Fruit fly (Drosophila melanogaster) ovary, adult (tissue): ENCODE data around the gene Drgx.

Experiments used
- CG17801 ChIP-seq: fragments of 200-800 bp; optimal IDR thresholded peaks from 2 replicates; lab custom pipeline; 2019; ENCODE audit warnings: missing biosample characterization, mild to moderate bottlenecking, missing genetic modification characterization, moderate library complexity; ENCODE audit not compliant: partially characterized antibody

Gene Drgx

DNA sequence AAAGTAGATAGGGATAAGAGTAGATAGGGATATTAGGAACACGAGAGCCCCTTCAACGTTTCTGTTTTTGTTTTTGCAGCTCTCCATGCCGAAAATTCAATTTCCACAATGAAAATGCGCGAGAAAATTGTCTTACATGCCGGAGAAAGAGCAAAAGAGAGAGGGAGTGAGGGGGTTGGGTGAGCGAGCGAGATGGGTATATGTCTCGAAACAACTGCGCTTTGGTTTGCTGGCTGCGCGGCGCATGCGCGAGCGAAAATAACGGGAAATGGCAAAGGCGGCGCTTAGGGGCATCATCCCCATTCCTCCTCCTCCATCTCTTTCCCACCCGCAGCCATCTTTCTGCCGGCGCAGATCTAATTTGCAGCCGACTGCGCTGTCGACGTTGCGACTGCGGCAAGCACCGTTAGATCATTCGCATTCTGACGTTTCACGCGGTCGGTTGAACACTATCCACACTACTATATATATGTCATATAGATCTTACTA is at the start of gene Drgx:
Drgx (plus strand) TSS at position 439 of the 489 bp plus-strand sequence.
- TF ChIP-seq CG17801 (GFP tag; lab: Kevin White, UChicago) = no peak

DNA sequence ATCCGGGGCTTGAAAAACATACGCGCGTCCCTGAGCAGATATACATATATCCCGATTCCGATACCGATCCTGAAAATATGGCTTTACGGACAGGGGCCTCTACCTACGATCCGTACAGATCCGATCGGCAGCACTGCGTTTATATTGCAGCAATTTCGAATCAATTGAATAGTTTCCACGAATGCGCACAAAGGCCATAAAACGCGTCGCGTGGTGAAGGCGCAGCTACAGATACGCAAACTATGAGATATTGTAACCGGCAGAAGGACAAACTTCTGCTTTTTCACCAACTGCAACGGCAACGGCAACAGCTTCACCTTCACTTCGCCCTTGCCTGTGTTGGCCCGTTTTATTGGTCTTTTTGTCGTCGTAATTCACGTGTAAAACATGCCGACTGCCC is 47.4 kb upstream of the Drgx start:
- TF ChIP-seq CG17801 (GFP tag; lab: Kevin White, UChicago) = no peak

DNA sequence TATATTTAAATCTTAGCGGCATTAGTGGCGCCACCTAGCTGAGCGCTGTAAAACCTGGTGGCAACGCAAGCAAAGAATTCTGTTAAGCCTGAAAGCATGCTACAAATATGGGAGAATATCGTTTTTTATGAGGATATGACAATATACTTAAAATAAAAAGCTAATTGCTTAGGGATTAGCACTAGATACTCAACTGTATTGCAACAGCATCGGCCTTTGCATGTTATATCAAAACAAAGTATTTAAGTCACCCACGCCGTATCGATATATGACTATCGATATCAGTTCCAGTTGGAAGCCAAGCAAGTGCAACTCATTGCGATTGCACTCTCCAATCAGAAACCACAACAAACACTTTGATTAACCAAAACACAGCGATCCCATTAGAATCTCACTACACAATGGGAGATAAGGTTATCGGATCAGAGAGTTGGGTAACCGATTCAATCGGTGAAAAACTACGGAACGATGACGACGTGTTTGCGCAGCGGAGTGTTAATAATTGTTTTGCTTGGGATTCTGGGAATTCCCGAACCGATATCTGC is 43.7 kb upstream of the Drgx start, which contains the start of gene Ugt36A1:
Ugt36A1 (plus strand) TSS at position 280 of the 545 bp plus-strand sequence.
- no peak for TF ChIP-seq CG17801 (GFP tag; lab: Kevin White, UChicago)

DNA sequence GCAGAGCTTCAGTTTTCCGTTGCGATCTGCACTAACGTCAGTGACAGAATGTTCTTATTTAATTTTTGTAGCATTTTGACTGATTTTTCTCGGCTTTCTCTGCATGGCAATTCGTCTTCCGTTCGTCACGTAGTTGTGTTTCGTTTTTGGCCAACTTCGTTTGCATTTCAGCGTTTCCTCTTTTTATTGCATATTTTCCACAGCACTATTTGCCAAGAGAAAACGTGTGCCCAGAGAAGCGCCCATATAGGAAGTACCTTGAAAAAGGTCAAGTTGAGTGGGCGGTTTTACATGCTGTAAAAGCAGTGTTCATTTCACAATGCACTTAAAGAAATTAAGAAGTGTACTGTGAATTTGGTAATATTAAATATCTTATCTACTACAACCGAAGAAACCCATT is 40.9 kb upstream of the Drgx start, which contains the start of gene CG15418:
CG15418 (minus strand) TSS at position 101 of the 400 bp plus-strand sequence.
- TF ChIP-seq CG17801 (GFP tag; lab: Kevin White, UChicago) = no peak

DNA sequence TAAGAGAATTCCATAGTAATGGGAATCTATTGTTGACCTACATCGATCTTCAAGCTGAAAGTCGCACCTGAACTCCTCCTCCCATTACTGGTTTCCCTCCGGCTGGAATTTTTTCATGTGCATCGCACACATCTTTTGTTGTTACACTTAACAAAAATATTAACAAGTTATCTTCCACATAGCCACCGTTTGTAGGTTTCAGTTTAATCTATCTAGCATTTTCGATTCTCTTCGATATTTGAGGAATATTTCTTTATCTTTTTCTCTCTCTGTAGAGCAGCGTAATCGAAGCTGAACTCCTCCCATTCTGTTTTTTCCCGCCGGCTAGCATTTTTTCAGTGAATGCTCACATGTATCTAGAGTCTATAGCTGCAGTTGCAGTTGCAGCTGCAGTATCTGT is 37.8 kb upstream of the Drgx start:
- no peak for TF ChIP-seq CG17801 (GFP tag; lab: Kevin White, UChicago)

DNA sequence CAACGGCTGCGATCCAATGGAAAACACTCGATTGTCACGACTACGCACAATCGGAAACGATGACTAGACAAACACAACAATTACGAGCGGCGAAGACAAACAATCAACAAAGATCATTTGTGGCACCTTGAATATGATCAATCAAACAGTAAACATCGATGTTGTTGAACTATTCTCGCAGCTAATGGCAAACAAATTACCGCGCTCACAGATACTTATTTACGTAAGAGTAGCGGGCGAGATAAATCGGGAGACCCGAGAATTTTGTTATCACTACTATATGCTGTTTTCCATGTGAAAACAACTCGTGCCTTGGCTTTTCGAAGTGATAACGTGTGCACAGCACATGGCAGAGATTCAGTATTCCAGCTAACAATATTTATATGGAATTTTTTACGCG is 33.7 kb upstream of the Drgx start:
- no peak for TF ChIP-seq CG17801 (GFP tag; lab: Kevin White, UChicago)

DNA sequence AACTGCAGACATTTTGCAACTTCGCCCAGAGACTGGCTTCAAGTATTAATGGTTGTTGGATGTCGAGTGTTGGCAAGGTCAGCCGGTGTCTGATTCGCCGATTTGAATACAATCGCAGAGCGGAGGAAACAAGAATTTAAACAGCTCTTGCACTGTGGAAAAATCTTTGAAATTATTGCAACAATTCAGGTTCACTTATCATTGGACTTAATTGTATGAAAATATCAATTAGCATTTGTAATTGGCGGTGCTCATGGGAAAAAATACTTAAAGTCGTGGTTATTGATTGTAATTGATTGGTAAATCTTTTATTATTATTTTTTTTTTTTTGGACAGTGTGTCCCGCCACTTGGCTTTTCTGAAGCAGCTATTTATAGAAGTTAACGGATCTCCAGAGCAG is 33.1 kb upstream of the Drgx start:
- TF ChIP-seq CG17801 (GFP tag; lab: Kevin White, UChicago) = no peak

DNA sequence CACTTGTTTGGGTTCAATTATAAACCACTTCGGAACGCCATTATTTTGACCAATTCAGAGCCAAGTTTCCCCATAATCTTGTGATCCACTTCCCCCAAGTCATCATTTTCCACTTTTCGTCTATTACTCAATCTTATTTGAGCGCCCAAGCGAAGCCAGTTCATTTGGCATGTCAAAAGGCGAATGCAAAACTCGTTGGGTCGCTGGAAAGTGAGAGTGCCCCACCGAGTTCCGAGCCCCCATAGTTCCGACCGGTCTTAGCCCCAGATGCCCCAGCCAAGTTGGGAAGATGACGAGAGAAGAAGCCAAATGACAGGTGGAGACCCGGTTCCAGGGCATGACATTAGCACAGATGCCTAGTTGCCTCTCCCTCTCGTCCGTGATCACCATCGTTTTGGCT is 31.8 kb upstream of the Drgx start:
- TF ChIP-seq CG17801 (GFP tag; lab: Kevin White, UChicago) = no peak

DNA sequence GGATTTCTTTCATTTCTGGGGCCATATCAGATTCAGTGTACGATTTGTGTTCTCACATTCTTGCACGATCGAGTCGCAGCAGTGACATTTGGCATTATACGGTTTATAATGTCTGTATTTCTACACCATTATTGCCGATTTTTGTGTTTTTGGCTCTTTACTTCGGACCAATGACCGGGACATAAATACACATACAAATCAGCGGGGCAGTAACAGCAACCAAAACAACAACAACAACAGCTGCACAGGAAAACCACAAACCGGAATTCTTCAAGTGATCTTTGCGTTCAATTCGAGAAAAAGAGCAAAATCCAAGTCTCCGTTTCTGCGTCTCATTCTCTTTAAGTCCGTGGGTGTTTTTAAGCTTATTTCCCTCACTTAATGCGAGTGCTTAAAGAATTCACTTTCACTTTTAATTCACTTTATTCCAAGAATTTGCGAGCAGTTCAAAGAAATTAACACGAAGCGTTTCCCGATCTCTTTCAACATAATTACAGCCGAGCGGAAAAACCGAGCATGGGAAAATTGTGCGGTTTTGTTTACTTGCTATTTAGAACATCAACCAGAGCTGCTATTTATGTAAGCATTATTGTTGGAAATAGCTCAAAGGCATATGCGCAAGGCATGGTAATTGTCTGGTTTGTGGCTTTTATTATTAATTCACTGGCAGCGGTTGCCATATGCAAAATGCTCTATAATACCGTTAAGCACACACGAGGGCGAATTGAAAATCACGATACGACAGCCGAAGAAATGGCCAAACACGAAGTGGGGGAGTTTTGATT is 31.1 kb upstream of the Drgx start:
- TF ChIP-seq CG17801 (GFP tag; lab: Kevin White, UChicago) = no peak

DNA sequence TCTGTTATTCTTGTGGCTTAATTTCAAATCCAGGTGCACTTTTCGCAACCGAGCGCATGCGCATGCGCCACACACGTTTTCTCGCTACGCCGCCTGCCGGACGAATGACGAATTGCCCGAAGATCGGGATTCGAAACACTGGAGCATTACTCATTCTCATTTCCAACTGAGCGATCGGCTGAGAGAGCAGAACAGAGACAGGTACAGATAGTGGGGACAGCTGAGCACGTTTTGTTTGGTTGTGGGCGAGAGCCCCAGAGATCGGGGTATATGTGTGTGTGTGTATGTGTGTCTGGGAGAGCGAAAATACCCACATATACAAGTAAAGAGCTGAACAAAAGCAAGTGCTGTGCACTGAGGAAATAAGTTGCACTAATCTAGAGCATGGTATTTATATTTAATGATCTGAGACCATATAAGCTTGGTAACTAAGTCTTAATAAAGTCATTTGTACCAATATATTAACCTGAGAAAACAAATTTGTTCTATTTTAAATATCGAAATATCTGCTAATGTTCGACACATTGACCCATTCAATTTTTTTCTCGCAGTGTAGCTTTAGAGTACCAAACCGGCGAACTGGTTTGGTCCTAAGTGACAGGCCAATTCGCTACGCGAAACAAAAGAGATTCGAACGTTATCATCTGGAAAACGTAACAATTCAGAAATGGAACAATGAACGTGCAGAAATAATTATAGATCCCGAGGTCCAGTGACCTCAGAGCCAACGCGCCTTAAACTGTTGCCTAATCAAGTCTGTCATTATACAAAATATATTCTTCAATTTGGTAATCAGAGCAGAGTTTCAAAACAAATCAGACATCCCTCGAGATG is 30.3 kb upstream of the Drgx start:
- peak; percentile 92 for TF ChIP-seq CG17801 (GFP tag; lab: Kevin White, UChicago)

DNA sequence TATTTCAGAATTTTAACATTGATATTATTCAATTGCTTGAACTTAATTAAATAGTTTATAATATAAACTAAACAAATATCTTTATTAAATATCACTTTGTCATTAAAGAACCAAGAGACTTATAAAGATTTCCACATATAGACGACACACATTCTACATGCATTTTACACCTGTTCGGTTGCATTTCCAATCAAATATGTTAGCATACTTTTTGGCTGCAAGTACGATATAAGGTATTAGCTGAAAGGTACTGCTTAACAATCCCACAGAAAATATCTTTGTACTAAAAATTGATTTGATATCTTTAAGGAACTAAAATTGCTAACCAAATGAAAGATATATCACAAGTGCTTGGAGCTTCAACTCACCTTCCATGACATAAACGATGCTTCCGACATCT is 28.7 kb upstream of the Drgx start:
- TF ChIP-seq CG17801 (GFP tag; lab: Kevin White, UChicago) = no peak

DNA sequence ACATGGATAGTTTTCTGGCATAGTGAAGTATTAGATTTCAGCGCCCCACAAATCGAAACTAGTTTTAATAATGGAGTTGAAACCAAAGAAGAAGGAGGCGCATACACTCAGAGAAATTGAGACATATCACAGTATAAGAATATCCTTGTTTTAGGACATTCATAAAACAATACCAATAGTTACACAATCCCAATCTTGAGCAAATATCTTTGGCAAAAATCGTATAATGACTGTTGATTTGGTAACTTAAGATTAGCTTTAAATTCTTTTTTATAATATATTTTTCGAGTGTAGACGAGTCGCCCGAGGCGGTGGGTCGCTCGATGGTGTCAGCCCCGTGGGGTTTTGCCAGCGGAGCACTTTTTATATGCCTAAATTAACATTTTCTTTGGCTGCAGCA is 27.1 kb upstream of the Drgx start:
- no peak for TF ChIP-seq CG17801 (GFP tag; lab: Kevin White, UChicago)

DNA sequence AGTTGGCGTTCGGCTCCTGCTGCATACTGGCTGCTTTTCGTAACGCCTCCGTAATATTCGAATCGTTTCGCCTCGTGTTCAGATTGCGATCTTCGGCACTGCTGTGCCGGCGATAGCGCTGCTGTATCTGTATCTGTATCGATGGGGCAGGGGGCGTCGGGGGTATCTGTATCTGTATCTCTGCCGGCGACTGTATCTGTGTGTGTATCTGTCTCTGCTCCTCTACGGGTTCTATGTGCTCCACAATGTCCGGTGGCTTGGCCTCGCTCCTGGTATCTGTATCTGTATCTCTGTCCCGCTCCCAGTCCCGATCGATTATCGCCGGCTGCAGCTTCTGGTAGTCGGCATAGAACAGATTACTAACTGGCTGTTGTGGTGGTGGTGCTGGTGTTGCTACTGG is 22.6 kb upstream of the Drgx start:
- no peak for TF ChIP-seq CG17801 (GFP tag; lab: Kevin White, UChicago)

DNA sequence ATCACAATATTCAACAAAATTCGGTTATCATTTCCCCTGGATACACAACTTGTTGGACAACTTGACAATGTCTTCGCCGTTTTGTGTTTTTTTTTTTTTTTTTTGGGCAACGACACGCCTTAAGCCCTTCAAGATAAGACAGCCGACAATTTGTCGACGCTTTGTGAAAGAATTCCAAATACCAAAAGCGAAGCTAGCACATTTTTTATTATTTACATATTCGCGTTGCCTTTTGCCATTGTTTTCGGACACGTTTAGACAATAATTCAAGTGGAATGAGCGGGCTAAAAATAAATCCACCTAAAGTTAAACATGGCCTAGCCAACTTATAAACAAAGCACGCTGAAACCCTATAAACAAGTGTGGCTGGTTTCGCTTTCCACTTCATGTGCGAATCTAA is 21.6 kb upstream of the Drgx start:
- TF ChIP-seq CG17801 (GFP tag; lab: Kevin White, UChicago) = no peak
